Worm (Caenorhabditis elegans) whole organism, young adult: Measurements from ENCODE around the gene rpl-16.

Experiments
- B0261.1 ChIP-seq: sonication (generic microtip); optimal IDR thresholded peaks from 2 replicates; lab custom pipeline; 2016; ENCODE audit warnings: mild to moderate bottlenecking, missing genetic modification characterization, moderate library complexity, missing compliant biosample characterization
- C06A6.2 ChIP-seq: fragments of 200-800 bp; sonication (Bioruptor generic); conservative IDR thresholded peaks from 2 replicates; pipeline ENCODE4 v1.3.6; 2022; ENCODE audit warnings: missing genetic modification characterization, missing compliant biosample characterization
- C17E4.6 ChIP-seq: fragments of 200-800 bp; sonication (Bioruptor generic); IDR thresholded peaks from 2 replicates; pipeline ENCODE4 v1.3.6; 2022; ENCODE audit warnings: missing genetic modification reagents, missing genetic modification characterization, missing compliant biosample characterization
- D2030.7 ChIP-seq: fragments of 200-800 bp; sonication (Bioruptor generic); IDR thresholded peaks from 2 replicates; pipeline ENCODE4 v1.3.6; 2022; ENCODE audit warnings: missing genetic modification reagents, missing genetic modification characterization, missing compliant biosample characterization
- F10E7.11 ChIP-seq: sonication (generic microtip); optimal IDR thresholded peaks from 2 replicates; lab custom pipeline; 2017; ENCODE audit warnings: mild to moderate bottlenecking, missing genetic modification characterization, moderate library complexity, missing compliant biosample characterization
- F33H1.4 ChIP-seq: fragments of 200-800 bp; sonication (Bioruptor generic); IDR thresholded peaks from 2 replicates; pipeline ENCODE4 v1.3.6; 2022; ENCODE audit warnings: missing genetic modification reagents, missing genetic modification characterization, missing compliant biosample characterization
- F37B4.10 ChIP-seq: fragments of 200-800 bp; sonication (Bioruptor generic); IDR thresholded peaks from 2 replicates; pipeline ENCODE4 v1.3.6; 2022; ENCODE audit warnings: missing genetic modification characterization, missing compliant biosample characterization
- F49E8.2 ChIP-seq: sonication (generic microtip); optimal IDR thresholded peaks from 3 replicates; lab custom pipeline; 2017; ENCODE audit warnings: missing genetic modification characterization, mild to moderate bottlenecking, missing compliant biosample characterization, antibody characterized with exemption, moderate library complexity; ENCODE audit not compliant: insufficient read depth
- F52B5.7 ChIP-seq: sonication (generic microtip); optimal IDR thresholded peaks from 2 replicates; lab custom pipeline; 2016; ENCODE audit warnings: mild to moderate bottlenecking, missing genetic modification characterization, missing compliant biosample characterization
- F57A8.1 ChIP-seq: fragments of 200-800 bp; sonication (Bioruptor generic); optimal IDR thresholded peaks from 2 replicates; lab custom pipeline; 2018; ENCODE audit warnings: mild to moderate bottlenecking, missing genetic modification characterization, moderate library complexity, missing compliant biosample characterization
- T07F8.4 ChIP-seq: sonication (generic microtip); optimal IDR thresholded peaks from 2 replicates; lab custom pipeline; 2016; ENCODE audit warnings: mild to moderate bottlenecking, missing genetic modification characterization, moderate library complexity, missing compliant biosample characterization
- T26A5.8 ChIP-seq: sonication (generic microtip); optimal IDR thresholded peaks from 2 replicates; lab custom pipeline; 2016; ENCODE audit warnings: missing genetic modification characterization, missing compliant biosample characterization
- Y53F4B.3 ChIP-seq: fragments of 200-800 bp; sonication (Bioruptor generic); IDR thresholded peaks from 2 replicates; pipeline ENCODE4 v1.3.6; 2022; ENCODE audit warnings: missing genetic modification reagents, missing genetic modification characterization, missing compliant biosample characterization
- Y53G8AR.9 ChIP-seq: fragments of 200-800 bp; sonication (Bioruptor generic); conservative IDR thresholded peaks from 2 replicates; pipeline ENCODE4 v1.3.6; 2022; ENCODE audit warnings: missing genetic modification reagents, missing genetic modification characterization, missing compliant biosample characterization
- Y56A3A.18 ChIP-seq: fragments of 200-800 bp; sonication (Bioruptor generic); IDR thresholded peaks from 2 replicates; pipeline ENCODE4 v1.3.6; 2022; ENCODE audit warnings: missing genetic modification reagents, missing genetic modification characterization, missing compliant biosample characterization
- Y67H2A.10 ChIP-seq: fragments of 200-800 bp; sonication (Bioruptor generic); conservative IDR thresholded peaks from 2 replicates; pipeline ENCODE4 v1.3.6; 2022; ENCODE audit warnings: missing genetic modification reagents, missing genetic modification characterization, missing compliant biosample characterization
- ama-1 ChIP-seq, 3 experiments: fragments of 150-350 bp in 1 of 3; sonication (generic microtip) in 2 of 3; optimal IDR thresholded peaks; 2 replicates each; lab custom pipeline; 2014 to 2018; ENCODE audit warnings: missing biosample characterization in 2 of 3, missing genetic modification characterization in 2 of 3, missing genetic modification reagents in 2 of 3
- aptf-2 ChIP-seq: fragments of 200-800 bp; sonication (Bioruptor generic); conservative IDR thresholded peaks from 2 replicates; pipeline ENCODE4 v1.3.6; 2022; ENCODE audit warnings: missing genetic modification reagents, missing genetic modification characterization, missing compliant biosample characterization
- atf-7 ChIP-seq: sonication (generic microtip); optimal IDR thresholded peaks from 2 replicates; lab custom pipeline; 2017; ENCODE audit warnings: mild to moderate bottlenecking, missing genetic modification characterization, missing compliant biosample characterization
- athp-1 ChIP-seq: sonication (generic microtip); optimal IDR thresholded peaks from 2 replicates; lab custom pipeline; 2017; ENCODE audit warnings: mild to moderate bottlenecking, missing genetic modification characterization, missing compliant biosample characterization
- attf-3 ChIP-seq: fragments of 200-800 bp; sonication (Bioruptor generic); conservative IDR thresholded peaks from 2 replicates; pipeline ENCODE4 v1.3.6; 2022; ENCODE audit warnings: missing genetic modification reagents, missing genetic modification characterization, missing compliant biosample characterization
- ccch-3 ChIP-seq: fragments of 200-800 bp; sonication (Bioruptor generic); optimal IDR thresholded peaks from 2 replicates; lab custom pipeline; 2018; ENCODE audit warnings: mild to moderate bottlenecking, missing genetic modification characterization, missing compliant biosample characterization
- ceh-27 ChIP-seq: fragments of 200-800 bp; sonication (Bioruptor generic); optimal IDR thresholded peaks from 2 replicates; lab custom pipeline; 2018; ENCODE audit warnings: mild to moderate bottlenecking, missing genetic modification characterization, moderate library complexity, missing compliant biosample characterization
- ceh-40 ChIP-seq: fragments of 200-800 bp; sonication (Bioruptor generic); IDR thresholded peaks from 2 replicates; pipeline ENCODE4 v1.3.6; 2022; ENCODE audit warnings: missing genetic modification characterization, missing compliant biosample characterization
- ceh-79 ChIP-seq: sonication (generic microtip); optimal IDR thresholded peaks from 2 replicates; lab custom pipeline; 2017; ENCODE audit warnings: mild to moderate bottlenecking, missing genetic modification characterization, missing compliant biosample characterization
- die-1 ChIP-seq: sonication (generic microtip); optimal IDR thresholded peaks from 2 replicates; lab custom pipeline; 2016; ENCODE audit warnings: missing genotype, mild to moderate bottlenecking, missing genetic modification characterization, missing compliant biosample characterization
- dox-1 ChIP-seq: fragments of 200-800 bp; sonication (Bioruptor generic); IDR thresholded peaks from 2 replicates; pipeline ENCODE4 v1.3.6; 2022; ENCODE audit warnings: missing genetic modification reagents, missing genetic modification characterization, missing compliant biosample characterization
- dpff-1 ChIP-seq: sonication (generic microtip); optimal IDR thresholded peaks from 2 replicates; lab custom pipeline; 2017; ENCODE audit warnings: mild to moderate bottlenecking, missing genetic modification characterization, missing compliant biosample characterization
- dpl-1 ChIP-seq: fragments of 150-350 bp; optimal IDR thresholded peaks from 2 replicates; lab custom pipeline; 2014; ENCODE audit warnings: missing biosample characterization, missing genetic modification reagents, missing genetic modification characterization
- egrh-3 ChIP-seq: fragments of 200-800 bp; sonication (Bioruptor generic); IDR thresholded peaks from 2 replicates; pipeline ENCODE4 v1.3.6; 2022; ENCODE audit warnings: missing genetic modification reagents, missing genetic modification characterization, missing compliant biosample characterization
- ets-4 ChIP-seq: fragments of 200-800 bp; sonication (Bioruptor generic); optimal IDR thresholded peaks from 2 replicates; lab custom pipeline; 2018; ENCODE audit warnings: mild to moderate bottlenecking, missing genetic modification characterization, missing compliant biosample characterization
- fkh-3 ChIP-seq: sonication (generic microtip); optimal IDR thresholded peaks from 2 replicates; lab custom pipeline; 2016; ENCODE audit warnings: mild to moderate bottlenecking, missing genetic modification characterization, missing compliant biosample characterization
- him-1 ChIP-seq: sonication (generic microtip); optimal IDR thresholded peaks from 2 replicates; lab custom pipeline; 2016; ENCODE audit warnings: missing genotype, missing genetic modification reagents, missing genetic modification characterization, missing compliant biosample characterization
- hlh-12 ChIP-seq: sonication (generic microtip); optimal IDR thresholded peaks from 2 replicates; lab custom pipeline; 2016; ENCODE audit warnings: missing genetic modification characterization, missing compliant biosample characterization
- hlh-26 ChIP-seq: fragments of 200-800 bp; sonication (Bioruptor generic); conservative IDR thresholded peaks from 2 replicates; pipeline ENCODE4 v1.3.6; 2022; ENCODE audit warnings: missing genetic modification reagents, missing genetic modification characterization, missing compliant biosample characterization
- hmg-1.2 ChIP-seq: fragments of 200-800 bp; sonication (Bioruptor generic); IDR thresholded peaks from 2 replicates; pipeline ENCODE4 v1.3.6; 2022; ENCODE audit warnings: missing genetic modification reagents, missing genetic modification characterization, missing compliant biosample characterization
- lag-1 ChIP-seq: fragments of 200-800 bp; sonication (Bioruptor generic); IDR thresholded peaks from 2 replicates; pipeline ENCODE4 v1.3.6; 2022; ENCODE audit warnings: missing genetic modification reagents, missing genetic modification characterization, missing compliant biosample characterization
- let-526 ChIP-seq: fragments of 200-800 bp; sonication (Bioruptor generic); IDR thresholded peaks from 2 replicates; pipeline ENCODE4 v1.3.6; 2022; ENCODE audit warnings: missing genetic modification reagents, missing genetic modification characterization, missing compliant biosample characterization
- mel-28 ChIP-seq: sonication (generic microtip); optimal IDR thresholded peaks from 2 replicates; lab custom pipeline; 2016; ENCODE audit warnings: borderline replicate concordance, mild to moderate bottlenecking, missing genetic modification characterization, missing compliant biosample characterization
- mes-4 ChIP-seq: sonication (generic microtip); optimal IDR thresholded peaks from 2 replicates; lab custom pipeline; 2016; ENCODE audit warnings: missing genotype, missing genetic modification characterization, missing compliant biosample characterization
- nfya-1 ChIP-seq: sonication (generic microtip); optimal IDR thresholded peaks from 2 replicates; lab custom pipeline; 2017; ENCODE audit warnings: antibody characterized with exemption, missing compliant biosample characterization, missing genetic modification characterization, borderline replicate concordance; ENCODE audit not compliant: insufficient read depth
- nhr-27 ChIP-seq: fragments of 200-800 bp; sonication (Bioruptor generic); optimal IDR thresholded peaks from 2 replicates; lab custom pipeline; 2018; ENCODE audit warnings: mild to moderate bottlenecking, missing genetic modification characterization, moderate library complexity, missing compliant biosample characterization
- pha-4 ChIP-seq: fragments of 150-350 bp; sonication (generic microtip); optimal IDR thresholded peaks from 2 replicates; lab custom pipeline; 2014; ENCODE audit warnings: missing biosample characterization, missing genetic modification reagents, missing genetic modification characterization
- rcor-1 ChIP-seq: fragments of 200-800 bp; sonication (Bioruptor generic); IDR thresholded peaks from 2 replicates; pipeline ENCODE4 v1.3.6; 2022; ENCODE audit warnings: missing genetic modification reagents, missing genetic modification characterization, missing compliant biosample characterization
- sea-2 ChIP-seq: fragments of 200-800 bp; sonication (Bioruptor generic); IDR thresholded peaks from 2 replicates; pipeline ENCODE4 v1.3.6; 2022; ENCODE audit warnings: missing genetic modification characterization, missing compliant biosample characterization
- sptf-2 ChIP-seq: fragments of 200-800 bp; sonication (Bioruptor generic); optimal IDR thresholded peaks from 2 replicates; lab custom pipeline; 2018; ENCODE audit warnings: mild to moderate bottlenecking, missing genetic modification characterization, missing compliant biosample characterization
- tbx-9 ChIP-seq: sonication (generic microtip); optimal IDR thresholded peaks from 2 replicates; lab custom pipeline; 2016; ENCODE audit warnings: borderline replicate concordance, missing genetic modification characterization, inconsistent platforms, missing compliant biosample characterization
- zim-3 ChIP-seq: sonication (generic microtip); optimal IDR thresholded peaks from 2 replicates; lab custom pipeline; 2017; ENCODE audit warnings: mild to moderate bottlenecking, missing genetic modification characterization, moderate library complexity, missing compliant biosample characterization
- ztf-22 ChIP-seq: fragments of 200-800 bp; sonication (Bioruptor generic); optimal IDR thresholded peaks from 2 replicates; lab custom pipeline; 2018; ENCODE audit warnings: mild to moderate bottlenecking, missing genetic modification characterization, moderate library complexity, missing compliant biosample characterization
- ztf-25 ChIP-seq: fragments of 200-800 bp; sonication (Bioruptor generic); IDR thresholded peaks from 2 replicates; pipeline ENCODE4 v1.3.6; 2022; ENCODE audit warnings: missing genetic modification reagents, missing genetic modification characterization, missing compliant biosample characterization

Gene rpl-16

ce11 chrIII:3503286-3503685 is at the start of gene rpl-16 (continued):
- TF ChIP-seq die-1 (tag; lab: Kevin White, UChicago): no peak
- no peak for TF ChIP-seq ceh-27 (GFP tag; lab: Kevin White, UChicago)
- no peak for TF ChIP-seq dpl-1 (GFP tag; lab: Kevin White, UChicago)
- TF ChIP-seq F49E8.2 (tag; lab: Kevin White, UChicago): peak; percentile 38
- no peak for TF ChIP-seq him-1 (tag; lab: Kevin White, UChicago)
- no peak for TF ChIP-seq T07F8.4 (tag; lab: Kevin White, UChicago)
- no peak for TF ChIP-seq athp-1 (tag; lab: Kevin White, UChicago)
- no peak for TF ChIP-seq ceh-79 (tag; lab: Kevin White, UChicago)
- no peak for TF ChIP-seq sptf-2 (GFP tag; lab: Kevin White, UChicago)
- TF ChIP-seq F52B5.7 (tag; lab: Kevin White, UChicago): no peak
- TF ChIP-seq ceh-40 (GFP tag; lab: Robert Waterston, UW): no peak; the same call in 1 of the 2 replicates
- TF ChIP-seq C06A6.2 (GFP tag; lab: Robert Waterston, UW): no peak
- TF ChIP-seq F57A8.1 (GFP tag; lab: Kevin White, UChicago): no peak
- no peak for TF ChIP-seq Y67H2A.10 (GFP tag; lab: Robert Waterston, UW)
- TF ChIP-seq nhr-27 (tag; lab: Kevin White, UChicago): no peak
- TF ChIP-seq let-526: no peak
- no peak for TF ChIP-seq hlh-12 (tag; lab: Kevin White, UChicago)
- no peak for TF ChIP-seq Y53F4B.3 (GFP tag; lab: Robert Waterston, UW)
- TF ChIP-seq aptf-2 (GFP tag; lab: Robert Waterston, UW): no peak
- TF ChIP-seq egrh-3 (GFP tag; lab: Robert Waterston, UW): no peak
- peak; percentile 70 for TF ChIP-seq Y53G8AR.9 (GFP tag; lab: Robert Waterston, UW)
- no peak for TF ChIP-seq ccch-3 (GFP tag; lab: Kevin White, UChicago)
- TF ChIP-seq ets-4 (GFP tag; lab: Kevin White, UChicago): no peak
- TF ChIP-seq hlh-26 (GFP tag; lab: Robert Waterston, UW): no peak
- TF ChIP-seq sea-2: no peak
- no peak for TF ChIP-seq lag-1 (GFP tag; lab: Robert Waterston, UW)
- no peak for TF ChIP-seq mel-28
- no peak for TF ChIP-seq ztf-22 (GFP tag; lab: Kevin White, UChicago)
- TF ChIP-seq tbx-9 (tag; lab: Kevin White, UChicago): no peak
- no peak for TF ChIP-seq C17E4.6
- no peak for TF ChIP-seq zim-3 (tag; lab: Kevin White, UChicago)
- no peak for TF ChIP-seq ama-1 (optimal IDR thresholded peaks at IDR 0.05; lab: Kevin White, UChicago)
- peak in 1 of 2 experiments; percentile 67 for TF ChIP-seq ama-1 (GFP tag; optimal IDR thresholded peaks at IDR 0.05; lab: Kevin White, UChicago)
- TF ChIP-seq nfya-1: no peak
- no peak for TF ChIP-seq fkh-3 (tag; lab: Kevin White, UChicago)
- no peak for TF ChIP-seq dox-1 (GFP tag; lab: Robert Waterston, UW)
- TF ChIP-seq pha-4 (tag; lab: Kevin White, UChicago): no peak
- TF ChIP-seq D2030.7 (GFP tag; lab: Robert Waterston, UW): no peak
- TF ChIP-seq T26A5.8 (tag; lab: Kevin White, UChicago): no peak
- no peak for TF ChIP-seq F37B4.10 (GFP tag; lab: Robert Waterston, UW)
- peak; percentile 17; the same call in 1 of the 2 replicates for TF ChIP-seq hmg-1.2
- TF ChIP-seq mes-4 (tag; lab: Kevin White, UChicago): no peak
- TF ChIP-seq attf-3 (GFP tag; lab: Robert Waterston, UW): no peak
- TF ChIP-seq atf-7 (tag; lab: Kevin White, UChicago): no peak
- TF ChIP-seq ztf-25 (GFP tag; lab: Robert Waterston, UW): no peak
- peak; percentile 18; the same call in 1 of the 2 replicates for TF ChIP-seq F33H1.4 (GFP tag; lab: Robert Waterston, UW)
- TF ChIP-seq dpff-1: no peak
- no peak for TF ChIP-seq F10E7.11 (tag; lab: Kevin White, UChicago)
- TF ChIP-seq Y56A3A.18 (GFP tag; lab: Robert Waterston, UW): 0 out of 2 replicates have a peak, but pooled peaks have one; percentile 74
- TF ChIP-seq rcor-1 (GFP tag; lab: Robert Waterston, UW): no peak
- no peak for TF ChIP-seq B0261.1
